Fruit fly (Drosophila melanogaster): ENCODE data around the gene CG9400.

dm6 chrX:14289293-14289692 is at the start of gene CG9400:
- TF ChIP-seq CTCF (optimal IDR thresholded peaks at IDR 0.05) (no peak), CG8478 (optimal IDR thresholded peaks at IDR 0.05) (no peak)
